Worm (Caenorhabditis elegans): ENCODE results near the gene F52G3.7.

ce11 chrX:16967813-16968212 lies 4.1 kb downstream of the F52G3.7 start:
- no peak for TF ChIP-seq him-1 (tag; optimal IDR thresholded peaks at IDR 0.05)
- no peak for TF ChIP-seq W03F9.2 (tag; optimal IDR thresholded peaks at IDR 0.05)
